Worm (Caenorhabditis elegans) whole organism, young adult: ENCODE measurements around the gene F49C12.11.

Source experiments
- B0336.3 ChIP-seq: fragments of 200-800 bp; sonication (Bioruptor generic); IDR thresholded peaks from 2 replicates; pipeline ENCODE4 v1.3.6; 2022; ENCODE audit warnings: missing genetic modification characterization, missing compliant biosample characterization
- C06A6.2 ChIP-seq: fragments of 200-800 bp; sonication (Bioruptor generic); conservative IDR thresholded peaks from 2 replicates; pipeline ENCODE4 v1.3.6; 2022; ENCODE audit warnings: missing genetic modification characterization, missing compliant biosample characterization
- C17E4.6 ChIP-seq: fragments of 200-800 bp; sonication (Bioruptor generic); IDR thresholded peaks from 2 replicates; pipeline ENCODE4 v1.3.6; 2022; ENCODE audit warnings: missing genetic modification reagents, missing genetic modification characterization, missing compliant biosample characterization
- F37B4.10 ChIP-seq: fragments of 200-800 bp; sonication (Bioruptor generic); IDR thresholded peaks from 2 replicates; pipeline ENCODE4 v1.3.6; 2022; ENCODE audit warnings: missing genetic modification characterization, missing compliant biosample characterization
- F49E8.2 ChIP-seq: sonication (generic microtip); optimal IDR thresholded peaks from 3 replicates; lab custom pipeline; 2017; ENCODE audit warnings: missing genetic modification characterization, mild to moderate bottlenecking, missing compliant biosample characterization, antibody characterized with exemption, moderate library complexity; ENCODE audit not compliant: insufficient read depth
- F55B11.4 ChIP-seq: sonication (generic microtip); optimal IDR thresholded peaks from 2 replicates; lab custom pipeline; 2016; ENCODE audit warnings: missing compliant biosample characterization, missing genetic modification characterization, borderline replicate concordance; ENCODE audit not compliant: insufficient read depth
- K11D2.4 ChIP-seq: fragments of 200-800 bp; sonication (Bioruptor generic); IDR thresholded peaks from 2 replicates; pipeline ENCODE4 v1.3.6; 2022; ENCODE audit warnings: missing genetic modification reagents, missing genetic modification characterization, missing compliant biosample characterization
- K12H6.12 ChIP-seq: fragments of 200-800 bp; sonication (Bioruptor generic); optimal IDR thresholded peaks from 2 replicates; lab custom pipeline; 2018; ENCODE audit warnings: mild to moderate bottlenecking, missing genetic modification characterization, missing compliant biosample characterization
- Y53F4B.3 ChIP-seq: fragments of 200-800 bp; sonication (Bioruptor generic); IDR thresholded peaks from 2 replicates; pipeline ENCODE4 v1.3.6; 2022; ENCODE audit warnings: missing genetic modification reagents, missing genetic modification characterization, missing compliant biosample characterization
- Y53G8AR.9 ChIP-seq: fragments of 200-800 bp; sonication (Bioruptor generic); conservative IDR thresholded peaks from 2 replicates; pipeline ENCODE4 v1.3.6; 2022; ENCODE audit warnings: missing genetic modification reagents, missing genetic modification characterization, missing compliant biosample characterization
- Y79H2A.3 ChIP-seq: fragments of 200-800 bp; sonication (Bioruptor generic); conservative IDR thresholded peaks from 2 replicates; pipeline ENCODE4 v1.3.6; 2022; ENCODE audit warnings: missing genetic modification reagents, missing genetic modification characterization, missing compliant biosample characterization
- ama-1 ChIP-seq, 3 experiments: fragments of 150-350 bp in 1 of 3; sonication (generic microtip) in 2 of 3; optimal IDR thresholded peaks; 2 replicates each; lab custom pipeline; 2014 to 2018; ENCODE audit warnings: missing biosample characterization in 2 of 3, missing genetic modification characterization in 2 of 3, missing genetic modification reagents in 2 of 3
- aptf-2 ChIP-seq: fragments of 200-800 bp; sonication (Bioruptor generic); conservative IDR thresholded peaks from 2 replicates; pipeline ENCODE4 v1.3.6; 2022; ENCODE audit warnings: missing genetic modification reagents, missing genetic modification characterization, missing compliant biosample characterization
- athp-1 ChIP-seq: sonication (generic microtip); optimal IDR thresholded peaks from 2 replicates; lab custom pipeline; 2017; ENCODE audit warnings: mild to moderate bottlenecking, missing genetic modification characterization, missing compliant biosample characterization
- attf-3 ChIP-seq: fragments of 200-800 bp; sonication (Bioruptor generic); conservative IDR thresholded peaks from 2 replicates; pipeline ENCODE4 v1.3.6; 2022; ENCODE audit warnings: missing genetic modification reagents, missing genetic modification characterization, missing compliant biosample characterization
- attf-6 ChIP-seq: fragments of 200-800 bp; sonication (Bioruptor generic); IDR thresholded peaks from 2 replicates; pipeline ENCODE4 v1.3.6; 2022; ENCODE audit warnings: missing genetic modification reagents, missing genetic modification characterization, missing compliant biosample characterization
- bed-2 ChIP-seq: fragments of 200-800 bp; sonication (Bioruptor generic); IDR thresholded peaks from 2 replicates; pipeline ENCODE4 v1.3.6; 2022; ENCODE audit warnings: missing genetic modification reagents, missing genetic modification characterization, missing compliant biosample characterization
- cebp-1 ChIP-seq, 2 experiments: fragments of 200-800 bp in 1 of 2; sonication (Bioruptor generic) in 1 of 2; sonication (generic microtip) in 1 of 2; IDR thresholded peaks in 1 of 2; optimal IDR thresholded peaks in 1 of 2; 2 replicates each; pipeline versions ENCODE4 v1.3.6 to Lab custom; 2017 to 2022; ENCODE audit warnings: missing compliant biosample characterization in 2 of 2, missing genetic modification characterization in 2 of 2, mild to moderate bottlenecking in 1 of 2, missing genetic modification reagents in 1 of 2, moderate library complexity in 1 of 2
- ceh-100 ChIP-seq: fragments of 200-800 bp; sonication (Bioruptor generic); IDR thresholded peaks from 2 replicates; pipeline ENCODE4 v1.3.6; 2022; ENCODE audit warnings: missing genetic modification reagents, missing genetic modification characterization, missing compliant biosample characterization
- ceh-27 ChIP-seq: fragments of 200-800 bp; sonication (Bioruptor generic); optimal IDR thresholded peaks from 2 replicates; lab custom pipeline; 2018; ENCODE audit warnings: mild to moderate bottlenecking, missing genetic modification characterization, moderate library complexity, missing compliant biosample characterization
- ceh-91 ChIP-seq: fragments of 200-800 bp; sonication (Bioruptor generic); IDR thresholded peaks from 2 replicates; pipeline ENCODE4 v1.3.6; 2022; ENCODE audit warnings: missing genetic modification reagents, missing genetic modification characterization, missing compliant biosample characterization
- die-1 ChIP-seq: sonication (generic microtip); optimal IDR thresholded peaks from 2 replicates; lab custom pipeline; 2016; ENCODE audit warnings: missing genotype, mild to moderate bottlenecking, missing genetic modification characterization, missing compliant biosample characterization
- dpff-1 ChIP-seq: sonication (generic microtip); optimal IDR thresholded peaks from 2 replicates; lab custom pipeline; 2017; ENCODE audit warnings: mild to moderate bottlenecking, missing genetic modification characterization, missing compliant biosample characterization
- dpl-1 ChIP-seq: fragments of 150-350 bp; optimal IDR thresholded peaks from 2 replicates; lab custom pipeline; 2014; ENCODE audit warnings: missing biosample characterization, missing genetic modification reagents, missing genetic modification characterization
- efl-1 ChIP-seq: fragments of 150-350 bp; optimal IDR thresholded peaks from 2 replicates; lab custom pipeline; 2014; ENCODE audit warnings: missing biosample characterization, missing genetic modification reagents, missing genetic modification characterization
- egl-44 ChIP-seq: fragments of 200-800 bp; sonication (Bioruptor generic); IDR thresholded peaks from 2 replicates; pipeline ENCODE4 v1.3.6; 2022; ENCODE audit warnings: missing genetic modification reagents, missing genetic modification characterization, missing compliant biosample characterization
- egrh-3 ChIP-seq: fragments of 200-800 bp; sonication (Bioruptor generic); IDR thresholded peaks from 2 replicates; pipeline ENCODE4 v1.3.6; 2022; ENCODE audit warnings: missing genetic modification reagents, missing genetic modification characterization, missing compliant biosample characterization
- hrde-1 ChIP-seq: sonication (generic microtip); optimal IDR thresholded peaks from 2 replicates; lab custom pipeline; 2016; ENCODE audit warnings: missing genetic modification characterization, mild to moderate bottlenecking, missing compliant biosample characterization, moderate library complexity, missing genotype, missing genetic modification reagents, borderline replicate concordance
- hsf-1 ChIP-seq: fragments of 200-800 bp; sonication (Bioruptor generic); IDR thresholded peaks from 2 replicates; pipeline ENCODE4 v1.3.6; 2022; ENCODE audit warnings: missing genetic modification reagents, missing genetic modification characterization, missing compliant biosample characterization
- let-526 ChIP-seq: fragments of 200-800 bp; sonication (Bioruptor generic); IDR thresholded peaks from 2 replicates; pipeline ENCODE4 v1.3.6; 2022; ENCODE audit warnings: missing genetic modification reagents, missing genetic modification characterization, missing compliant biosample characterization
- lin-35 ChIP-seq, 3 experiments: fragments of 150-350 bp in 2 of 3; sonication (generic microtip) in 1 of 3; optimal IDR thresholded peaks; 2 replicates each; lab custom pipeline; 2014 to 2018; ENCODE audit warnings: missing biosample characterization in 3 of 3, missing genetic modification characterization in 3 of 3, missing genetic modification reagents in 3 of 3
- lir-1 ChIP-seq: fragments of 200-800 bp; sonication (Bioruptor generic); conservative IDR thresholded peaks from 2 replicates; pipeline ENCODE4 v1.3.6; 2022; ENCODE audit warnings: missing genetic modification reagents, missing genetic modification characterization, missing compliant biosample characterization
- mcd-1 ChIP-seq: fragments of 200-800 bp; sonication (Bioruptor generic); IDR thresholded peaks from 2 replicates; pipeline ENCODE4 v1.3.6; 2022; ENCODE audit warnings: missing genetic modification reagents, missing genetic modification characterization, missing compliant biosample characterization
- mxl-1 ChIP-seq: sonication (generic microtip); optimal IDR thresholded peaks from 2 replicates; lab custom pipeline; 2016; ENCODE audit warnings: missing genetic modification characterization, missing compliant biosample characterization
- nhr-80 ChIP-seq: sonication (generic microtip); optimal IDR thresholded peaks from 2 replicates; lab custom pipeline; 2016; ENCODE audit warnings: missing genetic modification characterization, missing compliant biosample characterization
- pbrm-1 ChIP-seq: fragments of 200-800 bp; sonication (Bioruptor generic); IDR thresholded peaks from 2 replicates; pipeline ENCODE4 v1.3.6; 2022; ENCODE audit warnings: missing genetic modification reagents, missing genetic modification characterization, missing compliant biosample characterization
- rpc-1 ChIP-seq, 2 experiments: fragments of 150-350 bp in 1 of 2; sonication (generic microtip) in 1 of 2; optimal IDR thresholded peaks; 2 replicates each; lab custom pipeline; 2014 to 2018; ENCODE audit warnings: missing biosample characterization in 1 of 2, missing genetic modification characterization in 1 of 2, missing genetic modification reagents in 1 of 2, missing genotype in 1 of 2
- sea-2 ChIP-seq: fragments of 200-800 bp; sonication (Bioruptor generic); IDR thresholded peaks from 2 replicates; pipeline ENCODE4 v1.3.6; 2022; ENCODE audit warnings: missing genetic modification characterization, missing compliant biosample characterization
- snpc-3.4 ChIP-seq: sonication (generic microtip); optimal IDR thresholded peaks from 2 replicates; lab custom pipeline; 2017; ENCODE audit warnings: missing genetic modification characterization, mild to moderate bottlenecking, missing compliant biosample characterization, antibody characterized with exemption, moderate library complexity, missing genotype, missing genetic modification reagents
- snpc-4 ChIP-seq, 5 experiments: fragments of 150-350 bp in 1 of 5; sonication (generic microtip) in 4 of 5; optimal IDR thresholded peaks; 2 replicates each; lab custom pipeline; 2014 to 2018; ENCODE audit warnings: missing genetic modification characterization in 5 of 5, missing biosample characterization in 3 of 5, antibody characterized with exemption in 2 of 5, mild to moderate bottlenecking in 2 of 5, missing compliant biosample characterization in 2 of 5, missing genotype in 2 of 5, moderate library complexity in 2 of 5, missing genetic modification reagents in 1 of 5
- sptf-2 ChIP-seq: fragments of 200-800 bp; sonication (Bioruptor generic); optimal IDR thresholded peaks from 2 replicates; lab custom pipeline; 2018; ENCODE audit warnings: mild to moderate bottlenecking, missing genetic modification characterization, missing compliant biosample characterization
- tbp1 ChIP-seq: fragments of 200-800 bp; sonication (Bioruptor generic); optimal IDR thresholded peaks from 2 replicates; lab custom pipeline; 2018; ENCODE audit warnings: mild to moderate bottlenecking, missing genetic modification characterization, missing compliant biosample characterization
- tbx-9 ChIP-seq: sonication (generic microtip); optimal IDR thresholded peaks from 2 replicates; lab custom pipeline; 2016; ENCODE audit warnings: borderline replicate concordance, missing genetic modification characterization, inconsistent platforms, missing compliant biosample characterization
- unc-62 ChIP-seq: fragments of 150-350 bp; optimal IDR thresholded peaks from 2 replicates; lab custom pipeline; 2014; ENCODE audit warnings: missing biosample characterization, missing genetic modification reagents, missing genetic modification characterization
- zim-3 ChIP-seq: sonication (generic microtip); optimal IDR thresholded peaks from 2 replicates; lab custom pipeline; 2017; ENCODE audit warnings: mild to moderate bottlenecking, missing genetic modification characterization, moderate library complexity, missing compliant biosample characterization
- ztf-18 ChIP-seq: sonication (generic microtip); optimal IDR thresholded peaks from 2 replicates; lab custom pipeline; 2016; ENCODE audit warnings: missing genotype, mild to moderate bottlenecking, missing genetic modification characterization, missing compliant biosample characterization
- ztf-3 ChIP-seq: fragments of 200-800 bp; sonication (Bioruptor generic); optimal IDR thresholded peaks from 2 replicates; lab custom pipeline; 2018; ENCODE audit warnings: mild to moderate bottlenecking, missing genetic modification characterization, missing compliant biosample characterization

F49C12.11 gene

ce11 chrIV:9322489-9322888, 3.3 kb downstream of the F49C12.11 start:
- no peak for TF ChIP-seq sptf-2
- no peak for TF ChIP-seq tbx-9 (tag; lab: Kevin White, UChicago)
- no peak for TF ChIP-seq attf-6 (GFP tag; lab: Robert Waterston, UW)
- TF ChIP-seq Y53G8AR.9: 0 out of 2 replicates have a peak, but pooled peaks have one; percentile 6
- TF ChIP-seq efl-1: peak; percentile 18
- no peak for TF ChIP-seq attf-3
- TF ChIP-seq tbp1: no peak
- TF ChIP-seq hsf-1 (GFP tag; lab: Robert Waterston, UW): no peak
- TF ChIP-seq let-526 (GFP tag; lab: Robert Waterston, UW): no peak
- no peak for TF ChIP-seq bed-2 (GFP tag; lab: Robert Waterston, UW)
- no peak for TF ChIP-seq mxl-1 (tag; lab: Kevin White, UChicago)
- TF ChIP-seq zim-3 (tag; lab: Kevin White, UChicago): no peak
- TF ChIP-seq aptf-2 (GFP tag; lab: Robert Waterston, UW): no peak
- TF ChIP-seq lin-35 (GFP tag; optimal IDR thresholded peaks at IDR 0.05; lab: Kevin White, UChicago): peak in 1 of 3 experiments; percentile 36
- TF ChIP-seq K12H6.12: no peak
- no peak for TF ChIP-seq egl-44 (GFP tag; lab: Robert Waterston, UW)
- TF ChIP-seq B0336.3 (GFP tag; lab: Robert Waterston, UW): peak; percentile 68
- peak; percentile 32; the same call in 1 of the 2 replicates for TF ChIP-seq C17E4.6
- TF ChIP-seq ztf-18: no peak
- no peak for TF ChIP-seq pbrm-1 (GFP tag; lab: Robert Waterston, UW)
- no peak for TF ChIP-seq egrh-3 (GFP tag; lab: Robert Waterston, UW)
- peak; percentile 66 for TF ChIP-seq ama-1 (optimal IDR thresholded peaks at IDR 0.05; lab: Kevin White, UChicago)
- TF ChIP-seq ama-1 (GFP tag; optimal IDR thresholded peaks at IDR 0.05; lab: Kevin White, UChicago): no peak
- TF ChIP-seq sea-2: no peak
- no peak for TF ChIP-seq ztf-3 (GFP tag; lab: Kevin White, UChicago)
- no peak for TF ChIP-seq ceh-91
- no peak for TF ChIP-seq F49E8.2 (tag; lab: Kevin White, UChicago)
- no peak for TF ChIP-seq lir-1
- TF ChIP-seq nhr-80 (tag; lab: Kevin White, UChicago): no peak
- no peak for TF ChIP-seq ceh-27 (GFP tag; lab: Kevin White, UChicago)
- TF ChIP-seq hrde-1 (tag; lab: Kevin White, UChicago): no peak
- TF ChIP-seq die-1 (tag; lab: Kevin White, UChicago): no peak
- TF ChIP-seq snpc-4 (GFP tag; optimal IDR thresholded peaks at IDR 0.05; lab: Kevin White, UChicago): no peak
- peak in 1 of 4 experiments; percentile 2 for TF ChIP-seq snpc-4 (tag; optimal IDR thresholded peaks at IDR 0.05; lab: Kevin White, UChicago)
- TF ChIP-seq F37B4.10 (GFP tag; lab: Robert Waterston, UW): no peak
- no peak for TF ChIP-seq Y53F4B.3 (GFP tag; lab: Robert Waterston, UW)
- TF ChIP-seq ceh-100: no peak
- TF ChIP-seq snpc-3.4 (tag; lab: Kevin White, UChicago): no peak
- no peak for TF ChIP-seq cebp-1 (GFP tag; IDR thresholded peaks at IDR 0.05; lab: Robert Waterston, UW)
- TF ChIP-seq cebp-1 (tag; optimal IDR thresholded peaks at IDR 0.05; lab: Kevin White, UChicago): no peak
- no peak for TF ChIP-seq unc-62
- TF ChIP-seq mcd-1: no peak
- TF ChIP-seq C06A6.2 (GFP tag; lab: Robert Waterston, UW): no peak
- no peak for TF ChIP-seq K11D2.4 (GFP tag; lab: Robert Waterston, UW)
- TF ChIP-seq athp-1 (tag; lab: Kevin White, UChicago): no peak
- TF ChIP-seq dpl-1 (GFP tag; lab: Kevin White, UChicago): no peak
- no peak for TF ChIP-seq rpc-1 (optimal IDR thresholded peaks at IDR 0.05; lab: Kevin White, UChicago)
- no peak for TF ChIP-seq rpc-1 (tag; optimal IDR thresholded peaks at IDR 0.05; lab: Kevin White, UChicago)
- no peak for TF ChIP-seq F55B11.4 (tag; lab: Kevin White, UChicago)
- TF ChIP-seq Y79H2A.3: no peak
- no peak for TF ChIP-seq dpff-1 (tag; lab: Kevin White, UChicago)
